Fruit fly (Drosophila melanogaster) whole organism, wandering third instar larva: ENCODE data around the gene CG43896.

Experiments
- Abd-B ChIP-seq: fragments of >200 bp; optimal IDR thresholded peaks from 2 replicates; lab custom pipeline; 2017; ENCODE audit warnings: missing biosample characterization, missing genetic modification characterization
- CG32264 ChIP-seq: fragments of 200-800 bp; sonication (Bioruptor generic); optimal IDR thresholded peaks from 2 replicates; lab custom pipeline; 2016; ENCODE audit warnings: missing biosample characterization, missing genetic modification characterization
- CG9705 ChIP-seq: fragments of 200-800 bp; sonication (Bioruptor generic); optimal IDR thresholded peaks from 2 replicates; lab custom pipeline; 2018; ENCODE audit warnings: missing biosample characterization, mild to moderate bottlenecking, missing genetic modification characterization
- CrebA ChIP-seq: fragments of 200-800 bp; sonication (Bioruptor generic); optimal IDR thresholded peaks from 2 replicates; lab custom pipeline; 2016; ENCODE audit warnings: missing biosample characterization, mild to moderate bottlenecking, missing genetic modification characterization, borderline replicate concordance
- Dfd ChIP-seq: fragments of >200 bp; optimal IDR thresholded peaks from 2 replicates; lab custom pipeline; 2017; ENCODE audit warnings: missing biosample characterization, missing genetic modification characterization
- Dif ChIP-seq: fragments of 200-275, 200-300 bp; sonication (Bioruptor generic); optimal IDR thresholded peaks from 2 replicates; lab custom pipeline; 2018; ENCODE audit warnings: missing biosample characterization, missing genetic modification characterization; ENCODE audit not compliant: partially characterized antibody
- GATAd ChIP-seq: sonication (Bioruptor generic); optimal IDR thresholded peaks from 2 replicates; lab custom pipeline; 2016; ENCODE audit warnings: missing biosample characterization, missing genetic modification characterization
- HLH106 ChIP-seq: fragments of 200-800 bp; optimal IDR thresholded peaks from 3 replicates; lab custom pipeline; 2019; ENCODE audit warnings: missing biosample characterization, mild to moderate bottlenecking, missing genetic modification characterization, moderate library complexity
- Hnf4 ChIP-seq: fragments of 200-800 bp; sonication (Bioruptor generic); optimal IDR thresholded peaks from 2 replicates; lab custom pipeline; 2016; ENCODE audit warnings: missing biosample characterization, mild to moderate bottlenecking, missing genetic modification characterization
- Hr78 ChIP-seq: fragments of >200 bp; optimal IDR thresholded peaks from 2 replicates; lab custom pipeline; 2017; ENCODE audit warnings: missing biosample characterization, missing genetic modification characterization
- Hr83 ChIP-seq: fragments of 200-300 bp; sonication (Bioruptor generic); optimal IDR thresholded peaks from 2 replicates; lab custom pipeline; 2016; ENCODE audit warnings: missing biosample characterization, mild to moderate bottlenecking, missing genetic modification characterization, moderate library complexity; ENCODE audit not compliant: poor library complexity, severe bottlenecking
- Jra ChIP-seq: sonication (Bioruptor generic); optimal IDR thresholded peaks from 2 replicates; lab custom pipeline; 2016; ENCODE audit warnings: missing biosample characterization, missing genetic modification characterization
- Mio ChIP-seq: sonication (Bioruptor generic); optimal IDR thresholded peaks from 2 replicates; lab custom pipeline; 2016; ENCODE audit warnings: missing biosample characterization, missing genetic modification characterization
- Myc ChIP-seq: fragments of >200 bp; optimal IDR thresholded peaks from 2 replicates; lab custom pipeline; 2017
- OdsH ChIP-seq: fragments of 200-800 bp; sonication (Bioruptor generic); optimal IDR thresholded peaks from 2 replicates; lab custom pipeline; 2016; ENCODE audit warnings: missing biosample characterization, mild to moderate bottlenecking, missing genetic modification characterization
- Rel ChIP-seq, 2 experiments: fragments of 200-800 bp; sonication (Bioruptor generic) in 1 of 2; optimal IDR thresholded peaks; 2 replicates in 1 of 2; 3 replicates in 1 of 2; lab custom pipeline; 2016 to 2019; ENCODE audit warnings: mild to moderate bottlenecking in 2 of 2, missing biosample characterization in 2 of 2, missing genetic modification characterization in 2 of 2, moderate library complexity in 1 of 2
- Sp1 ChIP-seq: fragments of 200-800 bp; sonication (Bioruptor generic); optimal IDR thresholded peaks from 3 replicates; lab custom pipeline; 2019; ENCODE audit warnings: missing biosample characterization, mild to moderate bottlenecking, missing genetic modification characterization, moderate library complexity
- Vsx2 ChIP-seq: fragments of 200-300, 225-300 bp; sonication (Bioruptor generic); optimal IDR thresholded peaks from 2 replicates; lab custom pipeline; 2018; ENCODE audit warnings: missing biosample characterization, missing genetic modification characterization; ENCODE audit not compliant: partially characterized antibody
- br ChIP-seq: fragments of 200-800 bp; sonication (Bioruptor generic); optimal IDR thresholded peaks from 2 replicates; lab custom pipeline; 2016; ENCODE audit warnings: missing biosample characterization, missing genetic modification characterization
- brk ChIP-seq: fragments of 200-800 bp; sonication (Bioruptor generic); optimal IDR thresholded peaks from 2 replicates; lab custom pipeline; 2016; ENCODE audit warnings: missing biosample characterization, mild to moderate bottlenecking, missing genetic modification characterization
- dl ChIP-seq, 2 experiments: fragments of 175-275, 200-275 bp in 1 of 2; fragments of 200-275 bp in 1 of 2; sonication (Bioruptor generic); optimal IDR thresholded peaks; lab custom pipeline; 2018; ENCODE audit warnings: mild to moderate bottlenecking in 2 of 2, missing biosample characterization in 2 of 2, missing genetic modification characterization in 2 of 2, moderate library complexity in 2 of 2; ENCODE audit not compliant: partially characterized antibody in 2 of 2, insufficient read depth in 1 of 2
- dmrt93B ChIP-seq: fragments of 200-800 bp; sonication (Bioruptor generic); optimal IDR thresholded peaks from 2 replicates; lab custom pipeline; 2018; ENCODE audit warnings: missing biosample characterization, mild to moderate bottlenecking, missing genetic modification characterization
- dsf ChIP-seq: sonication (Bioruptor generic); optimal IDR thresholded peaks from 2 replicates; lab custom pipeline; 2016; ENCODE audit warnings: missing biosample characterization, missing genetic modification characterization, borderline replicate concordance
- ey ChIP-seq: fragments of 200-800 bp; sonication (Bioruptor generic); optimal IDR thresholded peaks from 2 replicates; lab custom pipeline; 2016; ENCODE audit warnings: missing biosample characterization, missing genetic modification characterization
- foxo ChIP-seq, 2 experiments: fragments of 200-800 bp; sonication (Bioruptor generic); optimal IDR thresholded peaks; 2 replicates in 1 of 2; 3 replicates in 1 of 2; lab custom pipeline; 2016 to 2017; ENCODE audit warnings: missing biosample characterization in 2 of 2, missing genetic modification characterization in 2 of 2
- fru ChIP-seq: fragments of 200-800 bp; sonication (Bioruptor generic); optimal IDR thresholded peaks from 3 replicates; lab custom pipeline; 2016; ENCODE audit warnings: missing biosample characterization, mild to moderate bottlenecking, missing genetic modification characterization
- h ChIP-seq: fragments of 200-800 bp; sonication (Bioruptor generic); optimal IDR thresholded peaks from 3 replicates; lab custom pipeline; 2016; ENCODE audit warnings: missing biosample characterization, mild to moderate bottlenecking, missing genetic modification characterization
- jim ChIP-seq: fragments of 175-275, 200-325 bp; sonication (Bioruptor generic); optimal IDR thresholded peaks from 2 replicates; lab custom pipeline; 2016; ENCODE audit warnings: missing biosample characterization, mild to moderate bottlenecking, missing genetic modification characterization
- lola ChIP-seq: fragments of >200 bp; optimal IDR thresholded peaks from 2 replicates; lab custom pipeline; 2017; ENCODE audit warnings: missing biosample characterization, missing genetic modification characterization
- pan ChIP-seq: fragments of >200 bp; optimal IDR thresholded peaks from 2 replicates; lab custom pipeline; 2017
- psq ChIP-seq: fragments of 200-800 bp; sonication (Bioruptor generic); optimal IDR thresholded peaks from 3 replicates; lab custom pipeline; 2017; ENCODE audit warnings: missing biosample characterization, mild to moderate bottlenecking, missing genetic modification characterization, moderate library complexity
- rgr ChIP-seq: fragments of 200-800 bp; sonication (Bioruptor generic); optimal IDR thresholded peaks from 3 replicates; lab custom pipeline; 2016; ENCODE audit warnings: missing biosample characterization, mild to moderate bottlenecking, missing genetic modification characterization
- sage ChIP-seq: fragments of 200-800 bp; sonication (Bioruptor generic); optimal IDR thresholded peaks from 2 replicates; lab custom pipeline; 2016; ENCODE audit warnings: missing biosample characterization, mild to moderate bottlenecking, missing genetic modification characterization
- sv ChIP-seq: fragments of 200-800 bp; sonication (Bioruptor generic); optimal IDR thresholded peaks from 3 replicates; lab custom pipeline; 2016; ENCODE audit warnings: missing biosample characterization, missing genetic modification characterization
- tai ChIP-seq: sonication (Bioruptor generic); optimal IDR thresholded peaks from 2 replicates; lab custom pipeline; 2016; ENCODE audit warnings: missing biosample characterization, missing genetic modification characterization
- usp ChIP-seq: fragments of >200 bp; optimal IDR thresholded peaks from 2 replicates; lab custom pipeline; 2017; ENCODE audit warnings: missing biosample characterization, missing genetic modification characterization
- woc ChIP-seq: sonication (Bioruptor generic); optimal IDR thresholded peaks from 2 replicates; lab custom pipeline; 2016; ENCODE audit warnings: missing biosample characterization, mild to moderate bottlenecking, missing genetic modification characterization

Gene CG43896

DNA sequence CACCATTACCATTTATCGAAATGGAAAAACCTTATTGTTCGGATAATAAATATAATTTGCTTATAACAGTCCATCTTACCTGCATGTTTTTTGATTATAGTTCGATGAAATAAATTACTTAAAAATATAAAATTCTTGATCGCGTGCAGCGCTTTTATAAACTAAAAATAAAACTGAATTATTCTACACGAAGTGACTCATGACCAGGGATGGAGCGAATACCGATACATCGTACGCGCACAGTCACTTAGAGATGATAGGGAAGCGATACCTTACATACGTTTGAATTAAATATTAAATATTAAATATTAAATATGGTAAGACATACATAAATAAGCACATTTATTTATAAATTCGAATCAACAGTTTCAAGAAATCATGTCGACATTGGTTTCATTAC, 17.0 kb downstream of the CG43896 start, which contains the start of gene viaf:
TSS of gene viaf (minus strand) at position 220 of the 400 bp plus-strand sequence.
- TF ChIP-seq sv (GFP tag; lab: Kevin White, UChicago), result peak; percentile 2
- TF ChIP-seq HLH106 (tag; lab: Kevin White, UChicago), result peak; percentile 49
- TF ChIP-seq br, result no peak
- TF ChIP-seq Sp1 (GFP tag; lab: Kevin White, UChicago), result no peak
- TF ChIP-seq Jra (GFP tag; lab: Kevin White, UChicago), result peak; percentile 81
- TF ChIP-seq OdsH (GFP tag; lab: Kevin White, UChicago), result peak; percentile 10
- TF ChIP-seq pan (lab: Kevin White, UChicago), result no peak
- no peak for TF ChIP-seq fru (GFP tag; lab: Kevin White, UChicago)
- no peak for TF ChIP-seq Abd-B (GFP tag; lab: Kevin White, UChicago)
- TF ChIP-seq Hr83, result peak; percentile 39
- TF ChIP-seq foxo (GFP tag; optimal IDR thresholded peaks at IDR 0.05; lab: Kevin White, UChicago), result peak in 1 of 2 experiments; percentile 40
- peak; percentile 43 for TF ChIP-seq sage (GFP tag; lab: Kevin White, UChicago)
- TF ChIP-seq woc (GFP tag; lab: Kevin White, UChicago), result no peak
- TF ChIP-seq rgr (GFP tag; lab: Kevin White, UChicago), result peak; percentile 61

DNA sequence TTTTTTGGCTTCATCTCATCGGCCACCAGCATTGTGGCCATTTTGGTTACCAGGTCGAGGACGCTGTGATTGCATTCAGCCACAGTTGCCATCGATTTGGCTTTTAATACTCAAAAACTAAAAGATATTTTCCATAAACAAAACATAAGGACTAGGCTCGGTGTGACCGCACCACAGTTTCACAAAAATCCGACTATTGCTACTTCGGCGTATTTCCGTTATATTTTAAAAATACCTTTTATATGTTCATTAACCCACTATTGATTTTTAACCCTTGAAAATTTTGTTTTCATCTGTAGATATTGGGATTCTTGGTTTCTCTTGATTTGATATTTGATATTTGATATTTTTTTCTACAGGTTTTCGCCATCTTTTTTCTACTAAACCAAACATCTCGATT, 22.0 kb downstream of the CG43896 start, which contains the start of gene Grip163:
TSS of gene Grip163 (minus strand) at position 180 of the 400 bp plus-strand sequence.
- TF ChIP-seq CrebA (GFP tag; lab: Kevin White, UChicago) (no peak), brk (no peak), h (GFP tag; lab: Kevin White, UChicago) (no peak), Dif (no peak), Myc (lab: Kevin White, UChicago) (no peak), lola (GFP tag; lab: Kevin White, UChicago) (no peak), dmrt93B (no peak), Mio (no peak), ey (GFP tag; lab: Kevin White, UChicago) (no peak), CG9705 (GFP tag; lab: Kevin White, UChicago) (no peak), pan (lab: Kevin White, UChicago) (no peak), sage (GFP tag; lab: Kevin White, UChicago) (no peak), tai (no peak), dl (GFP tag; optimal IDR thresholded peaks at IDR 0.05; lab: Kevin White, UChicago; ENCODE audit: insufficient read depth in 1 of 2, partially characterized antibody in 2 of 2) (no peak), Rel (GFP tag; optimal IDR thresholded peaks at IDR 0.05; lab: Kevin White, UChicago) (no peak), Rel (tag; optimal IDR thresholded peaks at IDR 0.05; lab: Kevin White, UChicago) (no peak), fru (GFP tag; lab: Kevin White, UChicago) (no peak), psq (GFP tag; lab: Kevin White, UChicago) (no peak)

DNA sequence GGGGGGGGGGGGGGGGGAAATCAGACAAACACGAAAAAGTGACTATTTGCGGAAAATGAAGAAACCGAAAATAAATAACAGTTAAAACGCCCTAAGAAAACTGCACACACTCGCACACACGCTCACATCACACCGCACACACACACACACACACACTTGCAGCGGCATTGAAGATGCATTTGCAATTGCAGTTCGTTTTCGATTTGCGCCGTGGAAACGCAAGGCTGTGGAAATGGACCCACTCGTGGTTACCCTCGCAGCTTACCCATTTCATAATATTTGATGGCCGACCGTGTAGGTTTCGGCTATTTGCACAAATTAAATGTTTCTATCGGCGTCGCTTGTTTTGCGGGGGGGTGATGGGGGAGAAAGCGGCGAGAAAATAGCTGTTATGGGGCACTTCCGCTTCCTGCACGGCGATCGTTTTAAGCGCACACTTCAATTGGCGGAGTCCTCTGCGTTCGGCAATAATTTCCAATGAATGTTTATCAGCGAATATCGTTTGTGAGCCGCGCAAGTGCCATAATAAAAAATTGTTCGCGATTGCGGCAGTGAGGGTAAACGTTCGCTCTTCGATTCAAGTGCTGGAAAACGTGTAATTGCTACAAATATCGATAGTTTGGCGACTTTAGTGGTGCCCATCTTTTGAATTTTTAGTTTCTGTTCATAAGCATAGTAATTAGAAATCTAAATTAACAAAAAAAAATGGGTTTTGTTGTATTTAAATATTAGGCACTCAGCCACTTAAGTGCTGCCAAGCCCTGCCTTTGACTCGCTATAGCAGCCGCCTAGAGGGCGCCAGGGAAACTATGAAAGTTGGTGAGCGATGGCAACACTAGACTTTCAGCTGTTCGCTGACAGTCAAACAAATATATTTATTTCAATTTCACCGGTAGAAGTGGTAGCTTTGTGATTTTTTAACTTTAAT, 26.7 kb downstream of the CG43896 start, which contains the start of the genes Pop2 and CG6928:
TSS of gene Pop2 (minus strand) at position 595 of the 928 bp plus-strand sequence.
TSS of gene CG6928 (plus strand) at position 835 of the 928 bp plus-strand sequence.
- TF ChIP-seq fru (GFP tag; lab: Kevin White, UChicago) (peak; percentile 73), Sp1 (GFP tag; lab: Kevin White, UChicago) (peak; percentile 42), Hr83 (peak; percentile 14), Jra (GFP tag; lab: Kevin White, UChicago) (peak; percentile 71), dsf (GFP tag; lab: Kevin White, UChicago) (peak; percentile 48), sage (GFP tag; lab: Kevin White, UChicago) (peak; percentile 38), Dif (no peak), pan (lab: Kevin White, UChicago) (no peak), Hr78 (GFP tag; lab: Kevin White, UChicago) (no peak), woc (GFP tag; lab: Kevin White, UChicago) (peak; percentile 51), CG9705 (GFP tag; lab: Kevin White, UChicago) (peak; percentile 20), CG32264 (no peak), GATAd (GFP tag; lab: Kevin White, UChicago) (peak; percentile 48), Dfd (GFP tag; lab: Kevin White, UChicago) (no peak), foxo (GFP tag; optimal IDR thresholded peaks at IDR 0.05; lab: Kevin White, UChicago) (peak in 1 of 2 experiments; percentile 75), Hnf4 (GFP tag; lab: Kevin White, UChicago) (peak; percentile 85), psq (GFP tag; lab: Kevin White, UChicago) (peak; percentile 70), jim (GFP tag; lab: Kevin White, UChicago) (no peak), brk (no peak), Myc (lab: Kevin White, UChicago) (peak; percentile 58), HLH106 (tag; lab: Kevin White, UChicago) (peak; percentile 45), h (GFP tag; lab: Kevin White, UChicago) (peak; percentile 79), OdsH (GFP tag; lab: Kevin White, UChicago) (peak; percentile 71), CrebA (GFP tag; lab: Kevin White, UChicago) (no peak), tai (no peak), dmrt93B (peak; percentile 34), dl (GFP tag; optimal IDR thresholded peaks at IDR 0.05; lab: Kevin White, UChicago; ENCODE audit: insufficient read depth in 1 of 2, partially characterized antibody in 2 of 2) (no peak), Vsx2 (GFP tag; lab: Kevin White, UChicago) (no peak), sv (GFP tag; lab: Kevin White, UChicago) (peak; percentile 75), lola (GFP tag; lab: Kevin White, UChicago) (no peak), Rel (GFP tag; optimal IDR thresholded peaks at IDR 0.05; lab: Kevin White, UChicago) (no peak), Rel (tag; optimal IDR thresholded peaks at IDR 0.05; lab: Kevin White, UChicago) (peak; percentile 5), Abd-B (GFP tag; lab: Kevin White, UChicago) (no peak), ey (GFP tag; lab: Kevin White, UChicago) (peak; percentile 67), usp (GFP tag; lab: Kevin White, UChicago) (no peak), Mio (no peak), br (peak; percentile 68)
